Worm (Caenorhabditis elegans) whole organism, early embryonic: ENCODE data around the gene K10D2.8.

Experiments used
- B0310.2 ChIP-seq: sonication (generic microtip); optimal IDR thresholded peaks from 2 replicates; lab custom pipeline; 2016; ENCODE audit warnings: mild to moderate bottlenecking, missing genetic modification characterization, missing compliant biosample characterization
- F13C5.2 ChIP-seq: sonication (generic microtip); optimal IDR thresholded peaks from 2 replicates; lab custom pipeline; 2017; ENCODE audit warnings: mild to moderate bottlenecking, missing genetic modification characterization, inconsistent platforms, missing compliant biosample characterization
- aly-1 ChIP-seq: sonication (generic microtip); optimal IDR thresholded peaks from 2 replicates; lab custom pipeline; 2016; ENCODE audit warnings: missing genetic modification characterization, missing compliant biosample characterization
- ama-1 ChIP-seq: fragments of 150-350 bp; optimal IDR thresholded peaks from 2 replicates; lab custom pipeline; 2014
- ceh-13 ChIP-seq: fragments of 200-800 bp; sonication (Bioruptor generic); optimal IDR thresholded peaks from 2 replicates; lab custom pipeline; 2018; ENCODE audit warnings: mild to moderate bottlenecking, missing genetic modification characterization, missing compliant biosample characterization
- ceh-36 ChIP-seq: sonication (generic microtip); optimal IDR thresholded peaks from 2 replicates; lab custom pipeline; 2016; ENCODE audit warnings: missing genetic modification characterization, inconsistent platforms, missing compliant biosample characterization
- ets-7 ChIP-seq: sonication (generic microtip); optimal IDR thresholded peaks from 2 replicates; lab custom pipeline; 2016; ENCODE audit warnings: missing genotype, missing genetic modification characterization, missing compliant biosample characterization
- flt-1 ChIP-seq: fragments of 200-800 bp; sonication (Bioruptor generic); IDR thresholded peaks from 2 replicates; pipeline ENCODE4 v1.3.6; 2022; ENCODE audit warnings: missing genetic modification characterization, missing compliant biosample characterization
- hmbx-1 ChIP-seq: sonication (generic microtip); optimal IDR thresholded peaks from 2 replicates; lab custom pipeline; 2016; ENCODE audit warnings: mild to moderate bottlenecking, missing genetic modification characterization, missing compliant biosample characterization
- hmg-4 ChIP-seq: fragments of 200-800 bp; sonication (Bioruptor generic); optimal IDR thresholded peaks from 2 replicates; lab custom pipeline; 2018; ENCODE audit warnings: mild to moderate bottlenecking, missing genetic modification characterization, missing compliant biosample characterization
- hnd-1 ChIP-seq: sonication (generic microtip); optimal IDR thresholded peaks from 2 replicates; lab custom pipeline; 2016; ENCODE audit warnings: missing genetic modification characterization, missing compliant biosample characterization
- pes-1 ChIP-seq: fragments of 200-800 bp; sonication (Bioruptor generic); IDR thresholded peaks from 2 replicates; pipeline ENCODE4 v1.3.6; 2022; ENCODE audit warnings: missing genetic modification reagents, missing genetic modification characterization, missing compliant biosample characterization
- scrt-1 ChIP-seq: fragments of 200-800 bp; sonication (Bioruptor generic); IDR thresholded peaks from 2 replicates; pipeline ENCODE4 v1.3.6; 2022; ENCODE audit warnings: missing genetic modification characterization, missing compliant biosample characterization
- sea-1 ChIP-seq: fragments of 200-800 bp; sonication (Bioruptor generic); conservative IDR thresholded peaks from 2 replicates; pipeline ENCODE4 v1.3.6; 2022; ENCODE audit warnings: missing genetic modification characterization, missing compliant biosample characterization
- tbx-11 ChIP-seq: fragments of 200-800 bp; sonication (Bioruptor generic); IDR thresholded peaks from 2 replicates; pipeline ENCODE4 v1.3.6; 2022; ENCODE audit warnings: missing genetic modification characterization, missing compliant biosample characterization
- tbx-37 ChIP-seq: fragments of 200-800 bp; sonication (Bioruptor generic); conservative IDR thresholded peaks from 2 replicates; pipeline ENCODE4 v1.3.6; 2022; ENCODE audit warnings: missing genetic modification reagents, missing genetic modification characterization, missing compliant biosample characterization
- tra-4 ChIP-seq: sonication (generic microtip); optimal IDR thresholded peaks from 2 replicates; lab custom pipeline; 2017; ENCODE audit warnings: missing genetic modification characterization, missing compliant biosample characterization

The K10D2.8 gene

ce11 chrIII:5188426-5188825 is at the start of gene K10D2.8:
Gene K10D2.8 (plus strand): TSS chrIII:5188726.
- TF ChIP-seq hnd-1 (tag; lab: Kevin White, UChicago) = no peak
- TF ChIP-seq tbx-11 (GFP tag; lab: Robert Waterston, UW) = no peak
- no peak for TF ChIP-seq hmbx-1 (tag; lab: Kevin White, UChicago)
- TF ChIP-seq ama-1 (lab: Kevin White, UChicago) = no peak
- TF ChIP-seq flt-1 (GFP tag; lab: Robert Waterston, UW) = no peak
- TF ChIP-seq tra-4 = no peak
- no peak for TF ChIP-seq ceh-36
- TF ChIP-seq ceh-13 = no peak
- no peak for TF ChIP-seq ets-7 (tag; lab: Kevin White, UChicago)
- TF ChIP-seq aly-1 (tag; lab: Kevin White, UChicago) = no peak
- no peak for TF ChIP-seq sea-1 (GFP tag; lab: Robert Waterston, UW)
- no peak for TF ChIP-seq F13C5.2
- TF ChIP-seq B0310.2 (tag; lab: Kevin White, UChicago) = no peak
- TF ChIP-seq hmg-4 (GFP tag; lab: Kevin White, UChicago) = no peak
- TF ChIP-seq pes-1 (GFP tag; lab: Robert Waterston, UW) = no peak
- no peak for TF ChIP-seq scrt-1 (GFP tag; lab: Robert Waterston, UW)

- TF ChIP-seq ama-1 (lab: Kevin White, UChicago) = no peak
- TF ChIP-seq F13C5.2 = no peak
- no peak for TF ChIP-seq hnd-1 (tag; lab: Kevin White, UChicago)
- TF ChIP-seq sea-1 (GFP tag; lab: Robert Waterston, UW) = no peak
- TF ChIP-seq B0310.2 (tag; lab: Kevin White, UChicago) = no peak
- no peak for TF ChIP-seq ceh-13
- no peak for TF ChIP-seq aly-1 (tag; lab: Kevin White, UChicago)
- no peak for TF ChIP-seq flt-1 (GFP tag; lab: Robert Waterston, UW)
- TF ChIP-seq ceh-36 = no peak
These were observed 49.5 kb upstream of the K10D2.8 start for ce11 chrIII:5138940-5139533.

- TF ChIP-seq hmbx-1 (tag; lab: Kevin White, UChicago) (no peak), aly-1 (tag; lab: Kevin White, UChicago) (no peak), ets-7 (tag; lab: Kevin White, UChicago) (no peak), sea-1 (GFP tag; lab: Robert Waterston, UW) (no peak), ama-1 (lab: Kevin White, UChicago) (no peak), pes-1 (GFP tag; lab: Robert Waterston, UW) (no peak), ceh-13 (no peak), hmg-4 (GFP tag; lab: Kevin White, UChicago) (no peak), hnd-1 (tag; lab: Kevin White, UChicago) (no peak), F13C5.2 (no peak), tra-4 (no peak)
These were observed 48.8 kb upstream of the K10D2.8 start for ce11 chrIII:5139768-5140167.

ce11 chrIII:5140559-5140958 is 48.0 kb upstream of the K10D2.8 start:
- TF ChIP-seq ets-7 (tag; lab: Kevin White, UChicago) = no peak
- TF ChIP-seq hnd-1 (tag; lab: Kevin White, UChicago) = no peak
- no peak for TF ChIP-seq aly-1 (tag; lab: Kevin White, UChicago)

ce11 chrIII:5141935-5142334 is 46.6 kb upstream of the K10D2.8 start:
- no peak for TF ChIP-seq F13C5.2
- TF ChIP-seq flt-1 (GFP tag; lab: Robert Waterston, UW) = no peak
- no peak for TF ChIP-seq tra-4
- TF ChIP-seq B0310.2 (tag; lab: Kevin White, UChicago) = no peak
- no peak for TF ChIP-seq hmbx-1 (tag; lab: Kevin White, UChicago)
- TF ChIP-seq pes-1 (GFP tag; lab: Robert Waterston, UW) = no peak
- TF ChIP-seq ets-7 (tag; lab: Kevin White, UChicago) = no peak
- TF ChIP-seq scrt-1 (GFP tag; lab: Robert Waterston, UW) = no peak
- no peak for TF ChIP-seq tbx-37 (GFP tag; lab: Robert Waterston, UW)
- TF ChIP-seq ceh-13 = no peak
- TF ChIP-seq ama-1 (lab: Kevin White, UChicago) = no peak

ce11 chrIII:5143520-5143919 is 45.0 kb upstream of the K10D2.8 start:
- no peak for TF ChIP-seq hmbx-1 (tag; lab: Kevin White, UChicago)
- no peak for TF ChIP-seq pes-1 (GFP tag; lab: Robert Waterston, UW)
- TF ChIP-seq tbx-37 (GFP tag; lab: Robert Waterston, UW) = no peak
- no peak for TF ChIP-seq hnd-1 (tag; lab: Kevin White, UChicago)
- no peak for TF ChIP-seq tra-4
- no peak for TF ChIP-seq scrt-1 (GFP tag; lab: Robert Waterston, UW)
- no peak for TF ChIP-seq tbx-11 (GFP tag; lab: Robert Waterston, UW)
- no peak for TF ChIP-seq aly-1 (tag; lab: Kevin White, UChicago)
- no peak for TF ChIP-seq ets-7 (tag; lab: Kevin White, UChicago)
- TF ChIP-seq flt-1 (GFP tag; lab: Robert Waterston, UW) = no peak
- TF ChIP-seq hmg-4 (GFP tag; lab: Kevin White, UChicago) = no peak
- no peak for TF ChIP-seq sea-1 (GFP tag; lab: Robert Waterston, UW)
- no peak for TF ChIP-seq B0310.2 (tag; lab: Kevin White, UChicago)
- TF ChIP-seq ceh-13 = no peak

ce11 chrIII:5144169-5144568 is 44.4 kb upstream of the K10D2.8 start:
- no peak for TF ChIP-seq hmg-4 (GFP tag; lab: Kevin White, UChicago)
- TF ChIP-seq ama-1 (lab: Kevin White, UChicago) = no peak
- no peak for TF ChIP-seq hnd-1 (tag; lab: Kevin White, UChicago)
- TF ChIP-seq pes-1 (GFP tag; lab: Robert Waterston, UW) = no peak
- no peak for TF ChIP-seq F13C5.2
- TF ChIP-seq ceh-36 = no peak
- no peak for TF ChIP-seq tra-4
- TF ChIP-seq B0310.2 (tag; lab: Kevin White, UChicago) = no peak
- TF ChIP-seq sea-1 (GFP tag; lab: Robert Waterston, UW) = no peak
- TF ChIP-seq scrt-1 (GFP tag; lab: Robert Waterston, UW) = no peak
- no peak for TF ChIP-seq tbx-11 (GFP tag; lab: Robert Waterston, UW)
- no peak for TF ChIP-seq flt-1 (GFP tag; lab: Robert Waterston, UW)
